Worm (Caenorhabditis elegans): Measurements from ENCODE around the gene T08A9.13.

T08A9.13 gene

DNA sequence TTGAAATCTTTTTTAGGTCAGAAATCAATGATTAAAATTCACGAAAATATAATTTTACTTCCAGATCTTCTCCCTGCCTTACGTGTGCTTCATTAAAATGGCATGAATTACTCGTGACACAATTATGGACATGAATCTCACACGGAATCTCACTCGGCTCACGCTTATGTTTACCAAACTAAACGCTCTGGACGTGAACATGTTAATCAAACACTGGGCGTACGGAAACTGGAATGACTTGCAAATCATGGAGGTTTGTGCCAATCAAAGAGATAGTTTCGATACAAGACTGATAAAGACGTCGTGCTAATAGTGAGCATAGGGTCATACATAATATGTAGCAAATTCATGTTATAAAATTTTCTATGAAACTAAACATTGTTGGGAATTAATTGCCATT, 7.7 kb downstream of the T08A9.13 start (continued):
- TF ChIP-seq daf-12 (tag; optimal IDR thresholded peaks at IDR 0.05), result no peak
- no peak for TF ChIP-seq nhr-28 (tag; optimal IDR thresholded peaks at IDR 0.05)

DNA sequence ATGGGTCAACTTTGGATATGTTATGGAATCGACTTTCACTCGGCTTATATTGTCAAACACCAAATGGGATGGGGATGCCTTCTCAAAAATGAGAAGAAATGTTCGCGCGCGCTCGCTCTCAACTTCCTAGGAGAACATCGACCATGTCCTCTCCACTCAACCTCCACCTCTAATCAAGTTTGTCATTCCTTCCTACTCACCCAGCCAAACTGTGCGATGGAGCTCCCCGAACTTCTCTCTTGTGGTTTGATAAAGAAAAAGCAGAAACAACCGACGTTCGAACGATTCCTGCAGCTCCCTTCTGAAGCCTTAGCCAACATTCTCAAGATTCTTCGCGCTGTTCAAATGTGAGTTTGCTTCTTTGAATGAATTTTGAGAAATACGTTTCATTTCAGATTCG, 9.0 kb downstream of the T08A9.13 start:
- TF ChIP-seq Y48G9A.11 (GFP tag; IDR thresholded peaks at IDR 0.05), result no peak
- TF ChIP-seq nhr-48 (tag; optimal IDR thresholded peaks at IDR 0.05), result no peak
- TF ChIP-seq unc-62 (GFP tag; optimal IDR thresholded peaks at IDR 0.05 in 1 of 2), result peak in 1 of 2 experiments; percentile 93
- TF ChIP-seq unc-62 (tag; optimal IDR thresholded peaks at IDR 0.05), result no peak

DNA sequence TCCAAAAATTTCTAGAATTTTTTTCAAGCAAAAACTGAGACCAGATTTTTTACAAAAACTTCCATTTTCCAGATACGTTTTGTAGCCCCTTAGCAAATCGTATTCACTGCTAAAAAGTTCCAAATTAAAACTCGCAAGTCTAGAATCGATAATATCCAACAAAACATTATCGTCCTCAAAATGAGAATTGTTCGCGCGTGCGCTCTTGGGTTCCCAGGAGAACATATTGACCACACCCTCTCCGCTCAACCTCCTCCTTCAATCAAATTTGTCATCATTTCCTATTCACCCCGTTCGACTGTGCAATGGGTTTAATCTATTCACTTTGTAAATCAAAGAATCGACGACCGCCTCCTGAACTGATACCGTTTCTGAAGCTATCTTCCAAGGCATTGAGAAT, 10.4 kb downstream of the T08A9.13 start:
- TF ChIP-seq tag-97 (GFP tag; IDR thresholded peaks at IDR 0.05), result no peak
- no peak for TF ChIP-seq Y48G9A.11 (GFP tag; IDR thresholded peaks at IDR 0.05)
- TF ChIP-seq zag-1 (tag; optimal IDR thresholded peaks at IDR 0.05), result no peak
- no peak for TF ChIP-seq F37D6.2 (tag; optimal IDR thresholded peaks at IDR 0.05)
- no peak for TF ChIP-seq ztf-7 (tag; optimal IDR thresholded peaks at IDR 0.05)
- no peak for TF ChIP-seq nhr-28 (tag; optimal IDR thresholded peaks at IDR 0.05)
- no peak for TF ChIP-seq pha-4 (GFP tag; IDR thresholded peaks at IDR 0.05)
- no peak for TF ChIP-seq pha-4 (tag; optimal IDR thresholded peaks at IDR 0.05)
- no peak for TF ChIP-seq mxl-3 (GFP tag; optimal IDR thresholded peaks at IDR 0.05)
- no peak for TF ChIP-seq nhr-10 (tag; optimal IDR thresholded peaks at IDR 0.05)
- TF ChIP-seq D1046.2 (GFP tag; IDR thresholded peaks at IDR 0.05), result no peak
- TF ChIP-seq nhr-77 (tag; optimal IDR thresholded peaks at IDR 0.05), result no peak
- no peak for TF ChIP-seq F49E8.2 (tag; optimal IDR thresholded peaks at IDR 0.05; ENCODE audit: borderline replicate concordance)
- no peak for TF ChIP-seq hif-1 (tag; optimal IDR thresholded peaks at IDR 0.05)
- TF ChIP-seq aha-1 (tag), result no peak
- TF ChIP-seq fkh-10 (GFP tag; optimal IDR thresholded peaks at IDR 0.05), result no peak
- no peak for TF ChIP-seq hmg-1.1 (GFP tag; IDR thresholded peaks at IDR 0.05)
- TF ChIP-seq dpl-1 (GFP tag; optimal IDR thresholded peaks at IDR 0.05), result no peak
- TF ChIP-seq zip-11 (GFP tag; IDR thresholded peaks at IDR 0.05), result no peak

DNA sequence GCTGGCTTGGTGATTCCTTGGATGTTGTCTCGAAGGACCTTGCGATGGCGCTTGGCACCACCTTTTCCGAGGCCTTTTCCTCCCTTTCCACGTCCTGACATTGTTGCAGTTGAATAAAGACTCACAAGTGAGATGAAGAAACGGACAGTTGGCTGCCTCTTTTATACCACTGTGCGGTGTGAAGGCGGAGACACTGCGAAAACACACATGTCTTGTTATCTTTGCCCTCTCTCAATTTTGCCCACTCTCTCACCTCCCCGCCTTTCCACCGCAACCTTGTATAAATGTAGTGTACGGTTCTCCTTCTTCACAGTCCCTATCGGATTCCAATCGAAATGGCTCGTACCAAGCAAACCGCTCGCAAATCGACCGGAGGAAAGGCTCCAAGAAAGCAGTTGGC, 12.4 kb downstream of the T08A9.13 start, which contains the start of the genes his-38 and his-40:
Gene his-38 (minus strand): TSS at position 101 of the 400 bp plus-strand sequence.
Gene his-40 (plus strand): TSS at position 336 of the 400 bp plus-strand sequence.
- TF ChIP-seq daf-16 (GFP tag; optimal IDR thresholded peaks at IDR 0.05) (no peak), daf-16 (tag; optimal IDR thresholded peaks at IDR 0.05) (peak; percentile 22), cey-2 (tag; optimal IDR thresholded peaks at IDR 0.05; ENCODE audit: borderline replicate concordance, insufficient read depth) (no peak), daf-19 (GFP tag; conservative IDR thresholded peaks at IDR 0.05) (no peak)

DNA sequence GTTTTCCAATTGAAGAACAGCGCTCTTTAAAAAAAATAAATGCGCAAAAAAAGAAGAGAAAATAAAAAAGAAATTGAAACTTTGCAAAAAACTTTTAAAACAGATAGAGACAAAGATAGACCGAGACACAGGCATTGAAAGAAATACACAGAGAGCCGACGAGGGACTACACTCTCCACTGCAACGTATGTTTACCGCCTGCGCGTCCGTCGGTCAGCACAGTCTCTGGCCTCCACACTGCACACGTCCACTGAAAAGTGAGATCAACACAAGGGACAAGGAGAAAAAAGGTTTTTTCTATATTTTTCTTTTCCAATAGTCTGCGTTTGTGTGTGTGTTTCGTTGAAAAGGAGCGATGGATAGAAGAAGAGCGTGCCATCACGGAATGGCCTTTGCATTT, 15.8 kb downstream of the T08A9.13 start:
- TF ChIP-seq daf-16 (GFP tag; optimal IDR thresholded peaks at IDR 0.05) (peak in 1 of 2 experiments; percentile 49), daf-16 (tag; optimal IDR thresholded peaks at IDR 0.05) (peak; percentile 64), aha-1 (tag) (peak; percentile 60), nhr-28 (tag; optimal IDR thresholded peaks at IDR 0.05) (peak; percentile 93), Y75B8A.6 (GFP tag; IDR thresholded peaks at IDR 0.05) (no peak), dve-1 (tag; optimal IDR thresholded peaks at IDR 0.05; ENCODE audit: insufficient read depth) (peak; percentile 80), ceh-62 (tag; optimal IDR thresholded peaks at IDR 0.05) (no peak), dmd-6 (GFP tag; IDR thresholded peaks at IDR 0.05) (peak; percentile 72), rbr-2 (tag; optimal IDR thresholded peaks at IDR 0.05) (peak; percentile 49), ceh-20 (GFP tag; IDR thresholded peaks at IDR 0.05) (0 out of 2 replicates have a peak, but pooled peaks have one; percentile 50), hlh-30 (tag; optimal IDR thresholded peaks at IDR 0.05; ENCODE audit: insufficient read depth) (peak; percentile 53), mes-2 (tag; optimal IDR thresholded peaks at IDR 0.05; ENCODE audit: poor library complexity, severe bottlenecking) (peak; percentile 53), hif-1 (tag; optimal IDR thresholded peaks at IDR 0.05) (peak in 1 of 2 experiments; percentile 20), pha-4 (GFP tag; IDR thresholded peaks at IDR 0.05) (no peak), pha-4 (tag; optimal IDR thresholded peaks at IDR 0.05) (peak; percentile 17), ztf-7 (tag; optimal IDR thresholded peaks at IDR 0.05) (no peak), unc-62 (GFP tag; optimal IDR thresholded peaks at IDR 0.05 in 1 of 2) (peak in 1 of 2 experiments; percentile 82), unc-62 (tag; optimal IDR thresholded peaks at IDR 0.05) (no peak), lin-15B (tag; optimal IDR thresholded peaks at IDR 0.05) (no peak), mxl-3 (GFP tag; optimal IDR thresholded peaks at IDR 0.05) (peak; percentile 69), hmg-1.1 (GFP tag; IDR thresholded peaks at IDR 0.05) (peak; percentile 66), nhr-25 (tag; optimal IDR thresholded peaks at IDR 0.05; ENCODE audit: borderline replicate concordance, insufficient read depth) (peak; percentile 60), tra-1 (GFP tag; IDR thresholded peaks at IDR 0.05) (peak; percentile 68; the same call in 1 of the 2 replicates), unc-39 (tag; optimal IDR thresholded peaks at IDR 0.05) (no peak), nhr-237 (tag; optimal IDR thresholded peaks at IDR 0.05) (no peak), mdl-1 (tag; optimal IDR thresholded peaks at IDR 0.05) (peak; percentile 31 to 60), hlh-11 (tag; optimal IDR thresholded peaks at IDR 0.05) (peak; percentile 81)
